Worm (Caenorhabditis elegans) whole organism, mixed stage, embryonic: ENCODE data around the gene ragc-1.

ENCODE experiments used
- blmp-1 ChIP-seq: fragments of 150-350 bp; optimal IDR thresholded peaks from 2 replicates; lab custom pipeline; 2014; ENCODE audit warnings: missing biosample characterization, missing genetic modification characterization
- lsy-2 ChIP-seq: fragments of 150-350 bp; optimal IDR thresholded peaks from 2 replicates; lab custom pipeline; 2014; ENCODE audit warnings: missing biosample characterization, missing genetic modification characterization
- nhr-12 ChIP-seq: fragments of 150-350 bp; optimal IDR thresholded peaks from 2 replicates; lab custom pipeline; 2014; ENCODE audit warnings: missing biosample characterization, missing genetic modification characterization
- nhr-237 ChIP-seq: fragments of 150-350 bp; optimal IDR thresholded peaks from 2 replicates; lab custom pipeline; 2014; ENCODE audit warnings: missing biosample characterization, missing genetic modification characterization
- snpc-4 ChIP-seq: fragments of 150-350 bp; optimal IDR thresholded peaks from 2 replicates; lab custom pipeline; 2014; ENCODE audit warnings: missing biosample characterization, missing genetic modification characterization
- unc-39 ChIP-seq: fragments of 150-350 bp; optimal IDR thresholded peaks from 2 replicates; lab custom pipeline; 2014; ENCODE audit warnings: missing biosample characterization, missing genetic modification characterization
- unc-62 ChIP-seq: fragments of 150-350 bp; optimal IDR thresholded peaks from 2 replicates; lab custom pipeline; 2014; ENCODE audit warnings: missing biosample characterization, missing genetic modification reagents, missing genetic modification characterization

ce11 chrIV:11602498-11603068 lies 2.1 kb downstream of the ragc-1 start, which contains the start of gene rps-11:
- TF ChIP-seq unc-62 (GFP tag; lab: Kevin White, UChicago) (no peak), snpc-4 (no peak), blmp-1 (tag; lab: Kevin White, UChicago) (no peak), nhr-12 (tag; lab: Kevin White, UChicago) (no peak), nhr-237 (tag; lab: Kevin White, UChicago) (no peak), unc-39 (tag; lab: Kevin White, UChicago) (no peak), lsy-2 (tag; lab: Kevin White, UChicago) (no peak)
